Worm (Caenorhabditis elegans) whole organism, midembryonic: Measurements from ENCODE around the gene btb-16.

ENCODE experiments used
- T22C8.4 ChIP-seq: fragments of 200-800 bp; sonication (Bioruptor generic); IDR thresholded peaks from 2 replicates; pipeline ENCODE4 v1.3.6; 2022; ENCODE audit warnings: missing genetic modification characterization, missing compliant biosample characterization
- cog-1 ChIP-seq: sonication (generic microtip); optimal IDR thresholded peaks from 2 replicates; lab custom pipeline; 2016; ENCODE audit warnings: missing genetic modification characterization, missing compliant biosample characterization
- flt-1 ChIP-seq: fragments of 200-800 bp; sonication (Bioruptor generic); IDR thresholded peaks from 2 replicates; pipeline ENCODE4 v1.3.6; 2022; ENCODE audit warnings: missing genetic modification characterization, missing compliant biosample characterization
- klf-2 ChIP-seq: fragments of 200-800 bp; sonication (Bioruptor generic); conservative IDR thresholded peaks from 2 replicates; pipeline ENCODE4 v1.3.6; 2022; ENCODE audit warnings: missing genetic modification reagents, missing genetic modification characterization, missing compliant biosample characterization
- med-1 ChIP-seq: sonication (generic microtip); optimal IDR thresholded peaks from 2 replicates; lab custom pipeline; 2017; ENCODE audit warnings: missing genetic modification characterization, mild to moderate bottlenecking, missing compliant biosample characterization, antibody characterized with exemption, missing genetic modification reagents; ENCODE audit not compliant: insufficient read depth
- ref-1 ChIP-seq: fragments of 200-800 bp; sonication (Bioruptor generic); conservative IDR thresholded peaks from 2 replicates; pipeline ENCODE4 v1.3.6; 2022; ENCODE audit warnings: missing genetic modification reagents, missing genetic modification characterization, missing compliant biosample characterization
- tab-1 ChIP-seq: fragments of 200-800 bp; sonication (Bioruptor generic); IDR thresholded peaks from 2 replicates; pipeline ENCODE4 v1.3.6; 2022; ENCODE audit warnings: missing genetic modification characterization, missing compliant biosample characterization
- ztf-23 ChIP-seq: fragments of 200-800 bp; sonication (Bioruptor generic); IDR thresholded peaks from 2 replicates; pipeline ENCODE4 v1.3.6; 2022; ENCODE audit warnings: missing genetic modification reagents, missing genetic modification characterization, missing compliant biosample characterization
- ztf-29 ChIP-seq: fragments of 200-800 bp; sonication (Bioruptor generic); IDR thresholded peaks from 2 replicates; pipeline ENCODE4 v1.3.6; 2022; ENCODE audit warnings: missing genetic modification reagents, missing genetic modification characterization, missing compliant biosample characterization

DNA sequence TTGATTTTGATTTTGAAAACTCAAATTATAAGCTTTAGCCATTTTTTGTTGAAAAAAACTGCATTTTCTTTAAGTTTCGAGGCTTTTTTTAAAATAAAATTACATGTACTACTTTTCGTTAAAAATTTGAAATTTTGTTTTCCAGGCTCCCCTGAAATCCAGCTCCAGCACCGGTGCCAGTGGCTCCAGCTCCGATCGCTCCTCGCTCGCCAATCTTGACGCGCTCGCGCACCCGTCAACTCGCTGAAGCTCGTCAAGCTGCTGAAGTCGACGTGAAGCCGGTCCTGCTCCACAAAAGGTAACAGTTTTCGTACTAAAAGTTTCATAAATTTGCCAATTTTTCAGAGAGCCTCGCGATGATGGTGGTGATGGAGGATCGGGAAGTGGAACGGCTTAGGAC lies 44.1 kb downstream of the btb-16 start:
- TF ChIP-seq flt-1 (GFP tag; lab: Robert Waterston, UW) (no peak), ztf-29 (no peak), ztf-23 (no peak), T22C8.4 (GFP tag; lab: Robert Waterston, UW) (no peak), ref-1 (GFP tag; lab: Robert Waterston, UW) (no peak), med-1 (GFP tag; lab: Kevin White, UChicago) (no peak), tab-1 (GFP tag; lab: Robert Waterston, UW) (no peak), klf-2 (GFP tag; lab: Robert Waterston, UW) (no peak), cog-1 (no peak)
